Fruit fly (Drosophila melanogaster) whole organism, prepupa: ENCODE data around the gene CG42750.

Experiments
- Blimp-1 ChIP-seq: fragments of 200-800 bp; sonication (Bioruptor generic); optimal IDR thresholded peaks from 3 replicates; lab custom pipeline; 2017; ENCODE audit warnings: missing biosample characterization, missing genetic modification characterization, mild to moderate bottlenecking, moderate library complexity, missing genetic modification reagents
- CG10631 ChIP-seq: fragments of 200-800 bp; sonication (Bioruptor generic); optimal IDR thresholded peaks from 2 replicates; lab custom pipeline; 2016; ENCODE audit warnings: missing biosample characterization, missing genetic modification characterization
- CG10669 ChIP-seq: fragments of 200-800 bp; sonication (Bioruptor generic); optimal IDR thresholded peaks from 3 replicates; lab custom pipeline; 2018; ENCODE audit warnings: missing biosample characterization, mild to moderate bottlenecking, missing genetic modification characterization, moderate library complexity
- CG11294 ChIP-seq: fragments of 200-800 bp; sonication (Bioruptor generic); IDR thresholded peaks from 2 replicates; pipeline ENCODE4 v1.3.6; 2022; ENCODE audit warnings: missing biosample characterization, missing genetic modification characterization
- CG11902 ChIP-seq: fragments of 200-800 bp; sonication (Bioruptor generic); optimal IDR thresholded peaks from 3 replicates; lab custom pipeline; 2016; ENCODE audit warnings: missing biosample characterization, missing genetic modification characterization
- CG15336 ChIP-seq: fragments of 200-800 bp; sonication (Bioruptor generic); IDR thresholded peaks from 2 replicates; pipeline ENCODE4 v1.3.6; 2022; ENCODE audit warnings: missing biosample characterization, missing genetic modification characterization
- CG1621 ChIP-seq: fragments of 200-800 bp; sonication (Bioruptor generic); optimal IDR thresholded peaks from 3 replicates; lab custom pipeline; 2018; ENCODE audit warnings: missing biosample characterization, mild to moderate bottlenecking, missing genetic modification characterization
- CG16779 ChIP-seq: fragments of 200-800 bp; sonication (Bioruptor generic); optimal IDR thresholded peaks from 3 replicates; lab custom pipeline; 2017; ENCODE audit warnings: missing biosample characterization, mild to moderate bottlenecking, missing genetic modification characterization
- CG31627 ChIP-seq: fragments of 200-800 bp; sonication (Bioruptor generic); optimal IDR thresholded peaks from 3 replicates; lab custom pipeline; 2016; ENCODE audit warnings: missing biosample characterization, missing genetic modification characterization
- CG32006 ChIP-seq: fragments of 200-800 bp; sonication (Bioruptor generic); optimal IDR thresholded peaks from 3 replicates; lab custom pipeline; 2017; ENCODE audit warnings: missing biosample characterization, mild to moderate bottlenecking, missing genetic modification characterization
- CG34406 ChIP-seq: fragments of 200-800 bp; sonication (Bioruptor generic); optimal IDR thresholded peaks from 3 replicates; lab custom pipeline; 2016; ENCODE audit warnings: missing biosample characterization, missing genetic modification characterization
- CG3919 ChIP-seq: fragments of 200-800 bp; sonication (Bioruptor generic); optimal IDR thresholded peaks from 3 replicates; lab custom pipeline; 2016; ENCODE audit warnings: missing biosample characterization, missing genetic modification characterization
- CG4318 ChIP-seq: fragments of 200-800 bp; sonication (Bioruptor generic); optimal IDR thresholded peaks from 3 replicates; lab custom pipeline; 2017; ENCODE audit warnings: missing biosample characterization, mild to moderate bottlenecking, missing genetic modification characterization
- CG6792 ChIP-seq: fragments of 200-800 bp; sonication (Bioruptor generic); optimal IDR thresholded peaks from 3 replicates; lab custom pipeline; 2016; ENCODE audit warnings: missing biosample characterization, missing genetic modification characterization
- CG6808 ChIP-seq: fragments of 200-800 bp; sonication (Bioruptor generic); optimal IDR thresholded peaks from 3 replicates; lab custom pipeline; 2017; ENCODE audit warnings: missing biosample characterization, missing genetic modification characterization, mild to moderate bottlenecking, moderate library complexity, missing genetic modification reagents
- CG6854 ChIP-seq: fragments of 200-800 bp; sonication (Bioruptor generic); optimal IDR thresholded peaks from 2 replicates; lab custom pipeline; 2017; ENCODE audit warnings: missing biosample characterization, mild to moderate bottlenecking, missing genetic modification characterization
- CG7368 ChIP-seq: fragments of 200-800 bp; sonication (Bioruptor generic); optimal IDR thresholded peaks from 3 replicates; lab custom pipeline; 2016; ENCODE audit warnings: missing biosample characterization, missing genetic modification characterization
- CG8119 ChIP-seq: fragments of 200-800 bp; sonication (Bioruptor generic); IDR thresholded peaks from 3 replicates; pipeline ENCODE4 v1.3.6; 2022; ENCODE audit warnings: missing biosample characterization, missing genetic modification characterization
- CG8319 ChIP-seq: fragments of 200-800 bp; sonication (Bioruptor generic); optimal IDR thresholded peaks from 3 replicates; lab custom pipeline; 2016; ENCODE audit warnings: missing biosample characterization, missing genetic modification characterization
- CG9139 ChIP-seq: fragments of 200-800 bp; sonication (Bioruptor generic); optimal IDR thresholded peaks from 3 replicates; lab custom pipeline; 2017; ENCODE audit warnings: missing biosample characterization, mild to moderate bottlenecking, missing genetic modification characterization
- Eip75B ChIP-seq: fragments of 200-800 bp; sonication (Bioruptor generic); optimal IDR thresholded peaks from 3 replicates; lab custom pipeline; 2016; ENCODE audit warnings: missing biosample characterization, missing genetic modification characterization
- Eip93F ChIP-seq: fragments of 200-800 bp; sonication (Bioruptor generic); optimal IDR thresholded peaks from 2 replicates; lab custom pipeline; 2016; ENCODE audit warnings: missing biosample characterization, mild to moderate bottlenecking, missing genetic modification characterization
- Ets96B ChIP-seq: fragments of 200-800 bp; optimal IDR thresholded peaks from 2 replicates; lab custom pipeline; 2019; ENCODE audit warnings: missing biosample characterization, mild to moderate bottlenecking, missing genetic modification characterization, moderate library complexity
- Hr38 ChIP-seq: sonication (Bioruptor generic); optimal IDR thresholded peaks from 2 replicates; lab custom pipeline; 2016; ENCODE audit warnings: missing biosample characterization, missing genetic modification characterization
- Hr39 ChIP-seq: fragments of 200-800 bp; sonication (Bioruptor generic); optimal IDR thresholded peaks from 2 replicates; lab custom pipeline; 2016; ENCODE audit warnings: missing biosample characterization, missing genetic modification characterization
- Hr4 ChIP-seq: fragments of 200-800 bp; sonication (Bioruptor generic); optimal IDR thresholded peaks from 3 replicates; lab custom pipeline; 2016; ENCODE audit warnings: missing biosample characterization, missing genetic modification characterization
- Lpt ChIP-seq: fragments of 200-800 bp; sonication (Bioruptor generic); optimal IDR thresholded peaks from 3 replicates; lab custom pipeline; 2016; ENCODE audit warnings: missing biosample characterization, missing genetic modification characterization
- Met ChIP-seq: fragments of 200-800 bp; sonication (Bioruptor generic); optimal IDR thresholded peaks from 3 replicates; lab custom pipeline; 2016; ENCODE audit warnings: missing biosample characterization, missing genetic modification characterization
- OdsH ChIP-seq: fragments of 200-800 bp; sonication (Bioruptor generic); optimal IDR thresholded peaks from 3 replicates; lab custom pipeline; 2016; ENCODE audit warnings: missing biosample characterization, missing genetic modification characterization
- Smox ChIP-seq: fragments of 200-800 bp; sonication (Bioruptor generic); optimal IDR thresholded peaks from 3 replicates; lab custom pipeline; 2016; ENCODE audit warnings: missing biosample characterization, missing genetic modification characterization
- Sox102F ChIP-seq: fragments of 200-800 bp; sonication (Bioruptor generic); optimal IDR thresholded peaks from 2 replicates; lab custom pipeline; 2016; ENCODE audit warnings: missing biosample characterization, mild to moderate bottlenecking, missing genetic modification characterization
- Sox14 ChIP-seq: fragments of 200-800 bp; sonication (Bioruptor generic); optimal IDR thresholded peaks from 3 replicates; lab custom pipeline; 2016; ENCODE audit warnings: missing biosample characterization, missing genetic modification characterization
- Sox15 ChIP-seq: fragments of 200-800 bp; sonication (Bioruptor generic); optimal IDR thresholded peaks from 3 replicates; lab custom pipeline; 2016; ENCODE audit warnings: missing biosample characterization, missing genetic modification characterization
- achi ChIP-seq: fragments of 200-800 bp; sonication (Bioruptor generic); optimal IDR thresholded peaks from 3 replicates; lab custom pipeline; 2016; ENCODE audit warnings: missing biosample characterization, missing genetic modification characterization
- acj6 ChIP-seq: fragments of 200-800 bp; sonication (Bioruptor generic); optimal IDR thresholded peaks from 3 replicates; lab custom pipeline; 2016; ENCODE audit warnings: missing biosample characterization, missing genetic modification characterization
- cyc ChIP-seq: fragments of 200-800 bp; sonication (Bioruptor generic); optimal IDR thresholded peaks from 3 replicates; lab custom pipeline; 2016; ENCODE audit warnings: missing biosample characterization, missing genetic modification characterization
- dac ChIP-seq: fragments of 200-800 bp; sonication (Bioruptor generic); optimal IDR thresholded peaks from 2 replicates; lab custom pipeline; 2017; ENCODE audit warnings: missing biosample characterization, mild to moderate bottlenecking, missing genetic modification characterization
- dsx ChIP-seq: fragments of 200-800 bp; optimal IDR thresholded peaks from 3 replicates; lab custom pipeline; 2019; ENCODE audit warnings: missing biosample characterization, mild to moderate bottlenecking, missing genetic modification characterization, moderate library complexity; ENCODE audit not compliant: poor library complexity, severe bottlenecking
- eg ChIP-seq: fragments of 200-800 bp; sonication (Bioruptor generic); IDR thresholded peaks from 3 replicates; pipeline ENCODE4 v1.3.6; 2022; ENCODE audit warnings: missing biosample characterization, missing genetic modification characterization
- esn ChIP-seq: fragments of 200-800 bp; sonication (Bioruptor generic); optimal IDR thresholded peaks from 2 replicates; lab custom pipeline; 2016; ENCODE audit warnings: missing biosample characterization, mild to moderate bottlenecking, missing genetic modification characterization, moderate library complexity
- fkh ChIP-seq: fragments of 200-800 bp; sonication (Bioruptor generic); optimal IDR thresholded peaks from 3 replicates; lab custom pipeline; 2017; ENCODE audit warnings: missing biosample characterization, mild to moderate bottlenecking, missing genetic modification characterization, moderate library complexity
- lz ChIP-seq: fragments of 200-800 bp; sonication (Bioruptor generic); optimal IDR thresholded peaks from 3 replicates; lab custom pipeline; 2016; ENCODE audit warnings: missing biosample characterization, missing genetic modification characterization
- net ChIP-seq: fragments of 200-800 bp; sonication (Bioruptor generic); optimal IDR thresholded peaks from 3 replicates; lab custom pipeline; 2016; ENCODE audit warnings: missing biosample characterization, missing genetic modification characterization
- pdm3 ChIP-seq: fragments of 200-800 bp; sonication (Bioruptor generic); optimal IDR thresholded peaks from 3 replicates; lab custom pipeline; 2016; ENCODE audit warnings: missing biosample characterization, missing genetic modification characterization
- salr ChIP-seq, 2 experiments: fragments of 200-800 bp; sonication (Bioruptor generic); optimal IDR thresholded peaks; 3 replicates each; lab custom pipeline; 2016 to 2018; ENCODE audit warnings: missing biosample characterization in 2 of 2, missing genetic modification characterization in 2 of 2, mild to moderate bottlenecking in 1 of 2
- ss ChIP-seq, 2 experiments: fragments of 200-800 bp; sonication (Bioruptor generic); optimal IDR thresholded peaks; 2 replicates in 1 of 2; 3 replicates in 1 of 2; lab custom pipeline; 2017 to 2018; ENCODE audit warnings: mild to moderate bottlenecking in 2 of 2, missing biosample characterization in 2 of 2, missing genetic modification characterization in 2 of 2, moderate library complexity in 1 of 2
- svp ChIP-seq: fragments of 200-800 bp; sonication (Bioruptor generic); peaks from one replicate; lab custom pipeline; 2016; ENCODE audit warnings: missing biosample characterization, missing genetic modification characterization
- topi ChIP-seq: fragments of 200-800 bp; sonication (Bioruptor generic); optimal IDR thresholded peaks from 3 replicates; lab custom pipeline; 2016; ENCODE audit warnings: missing biosample characterization, missing genetic modification characterization

The CG42750 gene

DNA sequence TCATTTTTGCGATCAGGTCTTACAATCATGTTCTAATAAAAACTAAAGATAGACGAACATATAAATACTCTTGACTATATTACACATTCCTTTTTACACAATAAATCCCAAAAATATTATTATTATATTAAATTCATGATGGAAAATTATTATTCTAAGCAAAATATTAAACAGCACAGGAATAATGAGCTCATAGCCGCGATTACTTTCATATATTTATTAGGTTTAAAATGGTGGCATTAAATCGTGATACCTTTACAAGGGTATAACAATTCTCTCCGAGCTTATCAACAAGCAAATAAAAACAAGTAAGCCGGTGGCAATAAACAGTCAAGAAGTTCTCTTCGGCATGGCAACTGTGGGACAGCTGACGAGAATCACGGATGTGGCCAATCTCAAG, 122.5 kb downstream of the CG42750 start, which contains the start of gene CG17681:
TSS of gene CG17681 (plus strand) at position 56 of the 400 bp plus-strand sequence.
- no peak for TF ChIP-seq net (GFP tag; lab: Kevin White, UChicago)
- TF ChIP-seq ss (GFP tag; optimal IDR thresholded peaks at IDR 0.05; lab: Kevin White, UChicago) = no peak
- no peak for TF ChIP-seq salr (GFP tag; optimal IDR thresholded peaks at IDR 0.05; lab: Kevin White, UChicago)
- no peak for TF ChIP-seq Smox (GFP tag; lab: Kevin White, UChicago)
- no peak for TF ChIP-seq Hr38 (GFP tag; lab: Kevin White, UChicago)
- TF ChIP-seq CG10631 (GFP tag; lab: Kevin White, UChicago) = peak; percentile 21
- TF ChIP-seq Hr4 (GFP tag; lab: Kevin White, UChicago) = no peak
- TF ChIP-seq acj6 (GFP tag; lab: Kevin White, UChicago) = no peak
- TF ChIP-seq CG15336 (GFP tag; lab: Robert Waterston, UW) = no peak
- no peak for TF ChIP-seq CG8319 (GFP tag; lab: Kevin White, UChicago)
- peak; percentile 18 for TF ChIP-seq esn (GFP tag; lab: Kevin White, UChicago)
- no peak for TF ChIP-seq Eip75B (GFP tag; lab: Kevin White, UChicago)
- TF ChIP-seq OdsH = peak; percentile 44
- TF ChIP-seq CG11902 (GFP tag; lab: Kevin White, UChicago) = no peak
- TF ChIP-seq cyc (GFP tag; lab: Kevin White, UChicago) = peak; percentile 42
- TF ChIP-seq CG10669 (GFP tag; lab: Kevin White, UChicago) = no peak
- peak; percentile 37 for TF ChIP-seq topi (GFP tag; lab: Kevin White, UChicago)
- TF ChIP-seq CG6792 = no peak
- TF ChIP-seq CG32006 (GFP tag; lab: Kevin White, UChicago) = no peak
- TF ChIP-seq Met (GFP tag; lab: Kevin White, UChicago) = no peak
- no peak for TF ChIP-seq eg (GFP tag; lab: Robert Waterston, UW)
- no peak for TF ChIP-seq CG31627
- peak; percentile 54 for TF ChIP-seq fkh
- no peak for TF ChIP-seq Eip93F
- peak; percentile 1 for TF ChIP-seq Hr39 (GFP tag; lab: Kevin White, UChicago)
- TF ChIP-seq CG7368 (GFP tag; lab: Kevin White, UChicago) = no peak
- no peak for TF ChIP-seq dac (GFP tag; lab: Kevin White, UChicago)
- TF ChIP-seq CG11294 (GFP tag; lab: Robert Waterston, UW) = no peak
- no peak for TF ChIP-seq CG34406 (GFP tag; lab: Kevin White, UChicago)
- TF ChIP-seq CG6808 (GFP tag; lab: Kevin White, UChicago) = no peak
- TF ChIP-seq, all 60 proteins: peak for 7

DNA sequence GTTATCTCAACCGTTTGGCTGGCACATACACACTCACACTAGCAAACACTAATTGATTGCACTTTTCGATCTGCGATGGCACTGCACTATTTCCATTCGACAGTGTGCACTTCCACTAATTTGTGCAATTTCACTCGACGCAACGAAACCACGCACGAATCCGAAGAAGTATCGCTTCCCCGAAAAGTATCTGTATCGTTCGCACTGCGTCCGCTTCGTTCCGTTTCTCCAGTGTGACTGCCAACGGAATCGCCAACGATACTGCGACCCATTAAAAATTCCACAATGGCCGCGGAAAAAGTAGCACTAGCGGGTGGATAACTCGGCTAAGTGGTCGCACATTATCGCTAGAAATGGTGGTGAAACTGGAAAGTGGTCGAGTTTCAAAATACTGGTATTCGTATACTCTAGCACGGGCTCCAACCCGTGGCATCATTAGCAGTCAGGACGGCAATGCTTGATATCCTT, 123.4 kb downstream of the CG42750 start, which contains the start of gene Socs36E:
TSS of gene Socs36E (minus strand) at position 246 of the 468 bp plus-strand sequence.
- TF ChIP-seq Sox102F (GFP tag; lab: Kevin White, UChicago) = no peak
- peak; percentile 28; the same call in 1 of the 2 replicates for TF ChIP-seq CG15336 (GFP tag; lab: Robert Waterston, UW)
- no peak for TF ChIP-seq esn (GFP tag; lab: Kevin White, UChicago)
- TF ChIP-seq CG8119 (GFP tag; lab: Robert Waterston, UW) = no peak; the same call in 2 of the 3 replicates
- peak; percentile 100 for TF ChIP-seq CG1621
- no peak for TF ChIP-seq Lpt
- TF ChIP-seq lz (GFP tag; lab: Kevin White, UChicago) = no peak
- TF ChIP-seq pdm3 (GFP tag; lab: Kevin White, UChicago) = no peak
- peak; percentile 32 for TF ChIP-seq dsx (GFP tag; lab: Kevin White, UChicago)
- no peak for TF ChIP-seq CG6854 (GFP tag; lab: Kevin White, UChicago)
- no peak for TF ChIP-seq CG8319 (GFP tag; lab: Kevin White, UChicago)
- no peak for TF ChIP-seq CG6792
- TF ChIP-seq CG7368 (GFP tag; lab: Kevin White, UChicago) = no peak
- no peak for TF ChIP-seq Sox15 (GFP tag; lab: Kevin White, UChicago)
- no peak for TF ChIP-seq CG4318 (GFP tag; lab: Kevin White, UChicago)
- TF ChIP-seq CG16779 = no peak
- no peak for TF ChIP-seq Ets96B (tag; lab: Kevin White, UChicago)
- TF ChIP-seq CG11294 (GFP tag; lab: Robert Waterston, UW) = peak; percentile 23; the same call in 1 of the 2 replicates
- TF ChIP-seq achi (GFP tag; lab: Kevin White, UChicago) = no peak
- no peak for TF ChIP-seq Hr39 (GFP tag; lab: Kevin White, UChicago)
- peak; percentile 43 for TF ChIP-seq CG6808 (GFP tag; lab: Kevin White, UChicago)
- no peak for TF ChIP-seq ss (GFP tag; optimal IDR thresholded peaks at IDR 0.05; lab: Kevin White, UChicago)
- TF ChIP-seq acj6 (GFP tag; lab: Kevin White, UChicago) = no peak
- TF ChIP-seq Blimp-1 (GFP tag; lab: Kevin White, UChicago) = no peak
- TF ChIP-seq net (GFP tag; lab: Kevin White, UChicago) = no peak
- no peak for TF ChIP-seq Hr38 (GFP tag; lab: Kevin White, UChicago)
- TF ChIP-seq CG9139 (GFP tag; lab: Kevin White, UChicago) = no peak
- TF ChIP-seq cyc (GFP tag; lab: Kevin White, UChicago) = no peak
- TF ChIP-seq svp (GFP tag; lab: Kevin White, UChicago) = no peak
- peak; percentile 56 for TF ChIP-seq CG3919 (GFP tag; lab: Kevin White, UChicago)
- peak; percentile 28 for TF ChIP-seq Sox14
- peak; percentile 72 for TF ChIP-seq Eip75B (GFP tag; lab: Kevin White, UChicago)
- no peak for TF ChIP-seq CG10669 (GFP tag; lab: Kevin White, UChicago)
- TF ChIP-seq eg (GFP tag; lab: Robert Waterston, UW) = no peak
